Fruit fly (Drosophila melanogaster): ENCODE results near the gene lovit.

Gene lovit

dm6 chr3L:25670880-25671279, at the start of gene lovit:
lovit (minus strand) TSS chr3L:25670980.
- TF ChIP-seq Snoo (tag; optimal IDR thresholded peaks at IDR 0.05) (no peak), CG12605 (GFP tag; IDR thresholded peaks at IDR 0.05) (no peak)

dm6 chr3L:25675529-25675928, 4.7 kb upstream of the lovit start:
- TF ChIP-seq CG17806 (tag; optimal IDR thresholded peaks at IDR 0.05): no peak
- no peak for TF ChIP-seq CG9948 (tag; optimal IDR thresholded peaks at IDR 0.05)
- no peak for TF ChIP-seq CG14655 (GFP tag; optimal IDR thresholded peaks at IDR 0.05)
- no peak for TF ChIP-seq gl (tag; optimal IDR thresholded peaks at IDR 0.05)
- no peak for TF ChIP-seq rn (GFP tag; IDR thresholded peaks at IDR 0.05)
- TF ChIP-seq Snoo (tag; optimal IDR thresholded peaks at IDR 0.05): no peak
- no peak for TF ChIP-seq CG34367 (tag; optimal IDR thresholded peaks at IDR 0.05)

- TF ChIP-seq CG10348 (GFP tag; IDR thresholded peaks at IDR 0.05): no peak
- TF ChIP-seq CG8159 (tag; optimal IDR thresholded peaks at IDR 0.05): no peak
- no peak for TF ChIP-seq Snoo (tag; optimal IDR thresholded peaks at IDR 0.05)
- no peak for TF ChIP-seq CG34367 (tag; optimal IDR thresholded peaks at IDR 0.05)
- no peak for TF ChIP-seq EcR (GFP tag; optimal IDR thresholded peaks at IDR 0.05)
- TF ChIP-seq fd96Ca (GFP tag; IDR thresholded peaks at IDR 0.05): no peak
- TF ChIP-seq CG15710 (tag; optimal IDR thresholded peaks at IDR 0.05): no peak
- no peak for TF ChIP-seq CG14655 (GFP tag; optimal IDR thresholded peaks at IDR 0.05)
- TF ChIP-seq rn (GFP tag; IDR thresholded peaks at IDR 0.05): no peak
- no peak for TF ChIP-seq CG8301 (tag; optimal IDR thresholded peaks at IDR 0.05)
- no peak for TF ChIP-seq CG32121 (GFP tag; IDR thresholded peaks at IDR 0.05)
- TF ChIP-seq gl (tag; optimal IDR thresholded peaks at IDR 0.05): no peak
- TF ChIP-seq D1 (tag; optimal IDR thresholded peaks at IDR 0.05): no peak
- TF ChIP-seq CG17806 (tag; optimal IDR thresholded peaks at IDR 0.05): no peak
- no peak for TF ChIP-seq Ets98B (GFP tag; IDR thresholded peaks at IDR 0.05)
- TF ChIP-seq CG13204 (GFP tag; optimal IDR thresholded peaks at IDR 0.05): no peak
- TF ChIP-seq CG4496 (GFP tag; IDR thresholded peaks at IDR 0.05): no peak
Measured at dm6 chr3L:25229896-25230295, 440.9 kb downstream of the lovit start.

Data from whole organism, pupa.